Fruit fly (Drosophila melanogaster): ENCODE results near the gene Ugt303A1.

Ugt303A1 gene

dm6 chr3R:11156858-11157257 lies 18.5 kb upstream of the Ugt303A1 start, which contains the start of gene Ugt302C1 (continued):
- TF ChIP-seq gsb (GFP tag; IDR thresholded peaks at IDR 0.05): no peak
- no peak for TF ChIP-seq zfh1 (GFP tag; IDR thresholded peaks at IDR 0.05)
- no peak for TF ChIP-seq sd (tag; optimal IDR thresholded peaks at IDR 0.05)
- TF ChIP-seq HmgZ (tag; optimal IDR thresholded peaks at IDR 0.05): peak; percentile 10
- TF ChIP-seq CG32767 (GFP tag; IDR thresholded peaks at IDR 0.05): no peak
- TF ChIP-seq al (GFP tag; IDR thresholded peaks at IDR 0.05): no peak
- TF ChIP-seq CG14860 (GFP tag; IDR thresholded peaks at IDR 0.05; ENCODE audit: partially characterized antibody): no peak
- no peak for TF ChIP-seq Chrac-16 (GFP tag; optimal IDR thresholded peaks at IDR 0.05)
- no peak for TF ChIP-seq pum (GFP tag; optimal IDR thresholded peaks at IDR 0.05)
- peak; percentile 79 for TF ChIP-seq CG3163 (GFP tag; optimal IDR thresholded peaks at IDR 0.05)
- no peak for TF ChIP-seq ttk (GFP tag; IDR thresholded peaks at IDR 0.05)
- TF ChIP-seq CG8944 (GFP tag; optimal IDR thresholded peaks at IDR 0.05): no peak
- no peak for TF ChIP-seq ind (GFP tag; optimal IDR thresholded peaks at IDR 0.05)
- TF ChIP-seq ro (GFP tag; IDR thresholded peaks at IDR 0.05): no peak
- no peak for TF ChIP-seq CG18262 (tag; optimal IDR thresholded peaks at IDR 0.05)
- TF ChIP-seq dati (GFP tag; IDR thresholded peaks at IDR 0.05): no peak
- no peak for TF ChIP-seq CG7271 (tag; optimal IDR thresholded peaks at IDR 0.05)
- peak; percentile 53 for TF ChIP-seq B-H2 (GFP tag; optimal IDR thresholded peaks at IDR 0.05)
- no peak for TF ChIP-seq hkb (optimal IDR thresholded peaks at IDR 0.05)
- TF ChIP-seq hkb (GFP tag; IDR thresholded peaks at IDR 0.05): no peak; the same call in 1 of the 2 replicates
- no peak for TF ChIP-seq esg (GFP tag; conservative IDR thresholded peaks at IDR 0.05)
- TF ChIP-seq Atf3 (GFP tag; optimal IDR thresholded peaks at IDR 0.05): peak; percentile 31
- 0 out of 2 replicates have a peak, but pooled peaks have one; percentile 11 for TF ChIP-seq CG42726 (GFP tag; IDR thresholded peaks at IDR 0.05; ENCODE audit: partially characterized antibody)
- TF ChIP-seq ewg (GFP tag; optimal IDR thresholded peaks at IDR 0.05): no peak
- TF ChIP-seq CG43689 (GFP tag; IDR thresholded peaks at IDR 0.05): no peak
- no peak for TF ChIP-seq CG2129 (GFP tag; IDR thresholded peaks at IDR 0.05; ENCODE audit: partially characterized antibody)
- TF ChIP-seq pita (GFP tag; optimal IDR thresholded peaks at IDR 0.05): no peak
- peak; percentile 10 for TF ChIP-seq CG2120 (GFP tag; optimal IDR thresholded peaks at IDR 0.05)
- no peak for TF ChIP-seq sens-2 (GFP tag; IDR thresholded peaks at IDR 0.05)
- no peak for TF ChIP-seq CG8765 (GFP tag; IDR thresholded peaks at IDR 0.05)
- TF ChIP-seq NfI (GFP tag; optimal IDR thresholded peaks at IDR 0.05): no peak
- no peak for TF ChIP-seq shn (GFP tag; optimal IDR thresholded peaks at IDR 0.05)
- TF ChIP-seq Side (GFP tag; optimal IDR thresholded peaks at IDR 0.05): no peak
- no peak for TF ChIP-seq ara (GFP tag; IDR thresholded peaks at IDR 0.05)
- TF ChIP-seq Six4 (GFP tag; optimal IDR thresholded peaks at IDR 0.05): no peak
- TF ChIP-seq Dek (tag; optimal IDR thresholded peaks at IDR 0.05): no peak
- TF ChIP-seq pnt (GFP tag; optimal IDR thresholded peaks at IDR 0.05): no peak
- no peak for TF ChIP-seq E2f2 (GFP tag; IDR thresholded peaks at IDR 0.05)
- no peak for TF ChIP-seq nom (GFP tag; optimal IDR thresholded peaks at IDR 0.05)
- TF ChIP-seq CG12744 (GFP tag; optimal IDR thresholded peaks at IDR 0.05): no peak
- no peak for TF ChIP-seq dysf (GFP tag; IDR thresholded peaks at IDR 0.05)
- TF ChIP-seq CG31365 (tag; optimal IDR thresholded peaks at IDR 0.05): no peak
- no peak for TF ChIP-seq CG17912 (GFP tag; optimal IDR thresholded peaks at IDR 0.05)
- TF ChIP-seq NK7.1 (GFP tag; optimal IDR thresholded peaks at IDR 0.05): no peak
- no peak for TF ChIP-seq eyg (GFP tag; optimal IDR thresholded peaks at IDR 0.05)
- TF ChIP-seq cwo (GFP tag; optimal IDR thresholded peaks at IDR 0.05): no peak
- no peak for TF ChIP-seq H2.0 (GFP tag; IDR thresholded peaks at IDR 0.05)
- TF ChIP-seq sc (optimal IDR thresholded peaks at IDR 0.05): no peak
- no peak for TF ChIP-seq sc (GFP tag; optimal IDR thresholded peaks at IDR 0.05)
- TF ChIP-seq Opbp (GFP tag; IDR thresholded peaks at IDR 0.05; ENCODE audit: partially characterized antibody): no peak
- 0 out of 3 replicates have a peak, but pooled peaks have one; percentile 39 for TF ChIP-seq CG11456 (GFP tag; IDR thresholded peaks at IDR 0.05)
- no peak for TF ChIP-seq Fer3 (tag; optimal IDR thresholded peaks at IDR 0.05)
- TF ChIP-seq Dip3 (GFP tag; optimal IDR thresholded peaks at IDR 0.05): no peak
